Worm (Caenorhabditis elegans) whole organism, midembryonic: Measurements from ENCODE around the gene B0546.3.

Experiments used
- cog-1 ChIP-seq: sonication (generic microtip); optimal IDR thresholded peaks from 2 replicates; lab custom pipeline; 2016; ENCODE audit warnings: missing genetic modification characterization, missing compliant biosample characterization
- flt-1 ChIP-seq: fragments of 200-800 bp; sonication (Bioruptor generic); IDR thresholded peaks from 2 replicates; pipeline ENCODE4 v1.3.6; 2022; ENCODE audit warnings: missing genetic modification characterization, missing compliant biosample characterization
- klf-2 ChIP-seq: fragments of 200-800 bp; sonication (Bioruptor generic); conservative IDR thresholded peaks from 2 replicates; pipeline ENCODE4 v1.3.6; 2022; ENCODE audit warnings: missing genetic modification reagents, missing genetic modification characterization, missing compliant biosample characterization
- ref-1 ChIP-seq: fragments of 200-800 bp; sonication (Bioruptor generic); conservative IDR thresholded peaks from 2 replicates; pipeline ENCODE4 v1.3.6; 2022; ENCODE audit warnings: missing genetic modification reagents, missing genetic modification characterization, missing compliant biosample characterization
- tab-1 ChIP-seq: fragments of 200-800 bp; sonication (Bioruptor generic); IDR thresholded peaks from 2 replicates; pipeline ENCODE4 v1.3.6; 2022; ENCODE audit warnings: missing genetic modification characterization, missing compliant biosample characterization

ce11 chrIV:3418741-3419140, 36.1 kb upstream of the B0546.3 start:
- TF ChIP-seq tab-1 (GFP tag; lab: Robert Waterston, UW) (no peak), klf-2 (GFP tag; lab: Robert Waterston, UW) (no peak), flt-1 (GFP tag; lab: Robert Waterston, UW) (no peak), ref-1 (GFP tag; lab: Robert Waterston, UW) (no peak), cog-1 (tag; lab: Kevin White, UChicago) (no peak)
